Fruit fly (Drosophila melanogaster) whole organism, embryonic: ENCODE measurements around the gene Dus1.

Experiments
- Atf-2 ChIP-seq: fragments of 200-800 bp; sonication (Bioruptor generic); optimal IDR thresholded peaks from 2 replicates; lab custom pipeline; 2016; ENCODE audit warnings: missing biosample characterization, missing genetic modification characterization
- CG4282 ChIP-seq: fragments of 200-800 bp; sonication (Bioruptor generic); optimal IDR thresholded peaks from 2 replicates; lab custom pipeline; 2016; ENCODE audit warnings: missing biosample characterization, missing genetic modification characterization
- Sin3A ChIP-seq: fragments of >200 bp; optimal IDR thresholded peaks from 2 replicates; lab custom pipeline; 2018
- Taf1 ChIP-seq: fragments of 200-800 bp; sonication (Bioruptor generic); IDR thresholded peaks from 2 replicates; pipeline ENCODE4 v1.3.6; 2022; ENCODE audit warnings: missing biosample characterization, missing genetic modification characterization
- ranshi ChIP-seq: fragments of 200-800 bp; sonication (Bioruptor generic); IDR thresholded peaks from 2 replicates; pipeline ENCODE4 v1.3.6; 2022; ENCODE audit warnings: missing biosample characterization, missing genetic modification characterization
- seq ChIP-seq: fragments of 200-800 bp; sonication (Bioruptor generic); IDR thresholded peaks from 2 replicates; pipeline ENCODE4 v1.3.6; 2022; ENCODE audit warnings: missing biosample characterization, missing genetic modification characterization
- usp ChIP-seq: fragments of >200 bp; optimal IDR thresholded peaks from 2 replicates; lab custom pipeline; 2017; ENCODE audit warnings: missing biosample characterization, missing genetic modification characterization

dm6 chr2L:248592-248991 lies 23.0 kb downstream of the Dus1 start:
- TF ChIP-seq Sin3A (lab: Kevin White, UChicago) (no peak), Atf-2 (no peak), seq (GFP tag; lab: Robert Waterston, UW) (no peak), CG4282 (GFP tag; lab: Kevin White, UChicago) (no peak), Taf1 (GFP tag; lab: Robert Waterston, UW) (no peak), usp (GFP tag; lab: Kevin White, UChicago) (no peak), ranshi (GFP tag; lab: Robert Waterston, UW) (no peak)
